Worm (Caenorhabditis elegans) whole organism, L3 larva: ENCODE results near the gene F11C7.2.

Experiments used
- R02D3.7 ChIP-seq: fragments of 150-350 bp; optimal IDR thresholded peaks from 2 replicates; lab custom pipeline; 2014; ENCODE audit warnings: missing biosample characterization, missing genetic modification characterization
- aly-2 ChIP-seq: fragments of 150-350 bp; optimal IDR thresholded peaks from 2 replicates; lab custom pipeline; 2014; ENCODE audit warnings: missing biosample characterization, missing genetic modification characterization
- ama-1 ChIP-seq: fragments of 150-350 bp; optimal IDR thresholded peaks from 2 replicates; lab custom pipeline; 2018
- ceh-28 ChIP-seq: fragments of 150-350 bp; optimal IDR thresholded peaks from 2 replicates; lab custom pipeline; 2014; ENCODE audit warnings: missing biosample characterization, missing genetic modification reagents, missing genetic modification characterization
- ceh-9 ChIP-seq: sonication (generic microtip); optimal IDR thresholded peaks from 2 replicates; lab custom pipeline; 2018; ENCODE audit warnings: missing biosample characterization, missing genetic modification characterization
- egl-27 ChIP-seq: sonication (generic microtip); optimal IDR thresholded peaks from 4 replicates; lab custom pipeline; 2017; ENCODE audit warnings: missing biosample characterization, missing genetic modification reagents, missing genetic modification characterization
- egl-5 ChIP-seq: fragments of 150-350 bp; optimal IDR thresholded peaks from 2 replicates; lab custom pipeline; 2017; ENCODE audit warnings: missing biosample characterization, missing genetic modification reagents, missing genetic modification characterization, inconsistent platforms
- elt-1 ChIP-seq: fragments of 150-350 bp; optimal IDR thresholded peaks from 2 replicates; lab custom pipeline; 2014; ENCODE audit warnings: missing biosample characterization, missing genetic modification characterization
- elt-2 ChIP-seq: sonication (generic microtip); optimal IDR thresholded peaks from 2 replicates; lab custom pipeline; 2016; ENCODE audit warnings: missing genetic modification reagents, mild to moderate bottlenecking, missing genetic modification characterization, missing compliant biosample characterization
- elt-3 ChIP-seq, 3 experiments: fragments of 150-350 bp in 1 of 3; sonication (generic microtip) in 2 of 3; optimal IDR thresholded peaks; 2 replicates in 2 of 3; 4 replicates in 1 of 3; lab custom pipeline; 2014 to 2017; ENCODE audit warnings: missing biosample characterization in 3 of 3, missing genetic modification characterization in 3 of 3
- eor-1 ChIP-seq, 2 experiments: fragments of 150-350 bp; optimal IDR thresholded peaks; 2 replicates each; lab custom pipeline; 2014 to 2018; ENCODE audit warnings: missing biosample characterization in 2 of 2, missing genetic modification characterization in 2 of 2
- fkh-2 ChIP-seq: fragments of 150-350 bp; optimal IDR thresholded peaks from 2 replicates; lab custom pipeline; 2014; ENCODE audit warnings: missing biosample characterization, missing genetic modification reagents, missing genetic modification characterization
- fos-1 ChIP-seq: fragments of 150-350 bp; optimal IDR thresholded peaks from 2 replicates; lab custom pipeline; 2014; ENCODE audit warnings: missing biosample characterization, missing genetic modification characterization
- hmg-11 ChIP-seq: sonication (generic microtip); optimal IDR thresholded peaks from 2 replicates; lab custom pipeline; 2016; ENCODE audit warnings: missing genetic modification characterization, missing compliant biosample characterization
- jun-1 ChIP-seq: fragments of 150-350 bp; optimal IDR thresholded peaks from 2 replicates; lab custom pipeline; 2014; ENCODE audit warnings: missing biosample characterization, missing genetic modification reagents, missing genetic modification characterization
- lin-15B ChIP-seq: fragments of 150-350 bp; optimal IDR thresholded peaks from 2 replicates; lab custom pipeline; 2014; ENCODE audit warnings: missing biosample characterization, missing genetic modification characterization
- lin-39 ChIP-seq: fragments of 150-350 bp; optimal IDR thresholded peaks from 2 replicates; lab custom pipeline; 2018; ENCODE audit warnings: missing biosample characterization, missing genetic modification reagents, missing genetic modification characterization
- nfya-1 ChIP-seq: sonication (generic microtip); optimal IDR thresholded peaks from 2 replicates; lab custom pipeline; 2017; ENCODE audit warnings: missing genetic modification characterization, mild to moderate bottlenecking, missing compliant biosample characterization, antibody characterized with exemption, moderate library complexity; ENCODE audit not compliant: insufficient read depth
- nhr-12 ChIP-seq: fragments of 150-350 bp; optimal IDR thresholded peaks from 2 replicates; lab custom pipeline; 2014; ENCODE audit warnings: missing biosample characterization, missing genetic modification characterization
- nhr-23 ChIP-seq: fragments of 150-350 bp; optimal IDR thresholded peaks from 2 replicates; lab custom pipeline; 2014; ENCODE audit warnings: missing biosample characterization, missing genetic modification reagents, missing genetic modification characterization
- nhr-25 ChIP-seq: sonication (generic microtip); optimal IDR thresholded peaks from 2 replicates; lab custom pipeline; 2017; ENCODE audit warnings: missing biosample characterization, missing genetic modification characterization
- nhr-28 ChIP-seq: fragments of 150-350 bp; optimal IDR thresholded peaks from 2 replicates; lab custom pipeline; 2014; ENCODE audit warnings: missing biosample characterization, missing genetic modification characterization
- nhr-43 ChIP-seq: sonication (generic microtip); optimal IDR thresholded peaks from 2 replicates; lab custom pipeline; 2016; ENCODE audit warnings: mild to moderate bottlenecking, missing genetic modification characterization, missing compliant biosample characterization; ENCODE audit not compliant: poor library complexity, severe bottlenecking
- nhr-67 ChIP-seq: fragments of 150-350 bp; optimal IDR thresholded peaks from 2 replicates; lab custom pipeline; 2014; ENCODE audit warnings: missing biosample characterization, missing genetic modification characterization
- nhr-76 ChIP-seq: fragments of 150-350 bp; sonication (generic microtip); optimal IDR thresholded peaks from 5 replicates; lab custom pipeline; 2014; ENCODE audit warnings: missing biosample characterization, missing genetic modification characterization
- nhr-77 ChIP-seq: fragments of 150-350 bp; optimal IDR thresholded peaks from 2 replicates; lab custom pipeline; 2014; ENCODE audit warnings: missing biosample characterization, missing genetic modification characterization
- pha-4 ChIP-seq: fragments of 150-350 bp; optimal IDR thresholded peaks from 2 replicates; lab custom pipeline; 2014; ENCODE audit warnings: missing biosample characterization, missing genetic modification reagents, missing genetic modification characterization
- sea-2 ChIP-seq: fragments of 150-350 bp; sonication (generic microtip); optimal IDR thresholded peaks from 4 replicates; lab custom pipeline; 2014; ENCODE audit warnings: missing biosample characterization, missing genetic modification reagents, missing genetic modification characterization
- skn-1 ChIP-seq: fragments of 150-350 bp; optimal IDR thresholded peaks from 2 replicates; lab custom pipeline; 2014; ENCODE audit warnings: missing biosample characterization, missing genetic modification characterization
- snpc-4 ChIP-seq: fragments of 150-350 bp; optimal IDR thresholded peaks from 2 replicates; lab custom pipeline; 2014; ENCODE audit warnings: missing biosample characterization, missing genetic modification characterization
- unc-39 ChIP-seq: sonication (generic microtip); optimal IDR thresholded peaks from 4 replicates; lab custom pipeline; 2017; ENCODE audit warnings: missing biosample characterization, missing genetic modification characterization
- unc-62 ChIP-seq: fragments of 150-350 bp; sonication (generic microtip); optimal IDR thresholded peaks from 4 replicates; lab custom pipeline; 2014; ENCODE audit warnings: missing biosample characterization, missing genetic modification reagents, missing genetic modification characterization
- zag-1 ChIP-seq: fragments of 150-350 bp; optimal IDR thresholded peaks from 2 replicates; lab custom pipeline; 2014; ENCODE audit warnings: missing biosample characterization, missing genetic modification characterization
- ztf-11 ChIP-seq: fragments of 150-350 bp; optimal IDR thresholded peaks from 2 replicates; lab custom pipeline; 2014; ENCODE audit warnings: missing biosample characterization, missing genetic modification characterization

F11C7.2 gene

ce11 chrX:17423894-17424594, 27.4 kb downstream of the F11C7.2 start (continued):
- TF ChIP-seq nhr-67 (no peak), nhr-76 (no peak)

DNA sequence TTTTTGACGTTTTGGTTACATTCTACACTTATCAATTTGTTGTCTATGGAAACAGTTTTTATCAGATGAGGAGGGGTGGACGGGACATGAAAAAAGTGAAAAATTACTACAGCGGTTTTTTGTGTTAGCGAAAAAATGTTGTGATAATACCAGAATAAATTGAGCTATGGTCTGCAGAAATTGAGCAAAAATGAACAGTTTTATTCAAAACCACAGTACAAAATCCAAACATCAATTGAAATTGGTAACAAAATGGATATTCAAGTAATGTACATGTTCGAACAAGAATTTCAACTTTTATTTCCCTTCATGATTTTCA, 27.9 kb downstream of the F11C7.2 start:
- TF ChIP-seq nhr-67 (no peak), elt-2 (tag; lab: Kevin White, UChicago) (no peak)

- TF ChIP-seq nhr-28 (tag; lab: Kevin White, UChicago) = no peak
Measured at ce11 chrX:17426712-17427111, 30.1 kb downstream of the F11C7.2 start.

DNA sequence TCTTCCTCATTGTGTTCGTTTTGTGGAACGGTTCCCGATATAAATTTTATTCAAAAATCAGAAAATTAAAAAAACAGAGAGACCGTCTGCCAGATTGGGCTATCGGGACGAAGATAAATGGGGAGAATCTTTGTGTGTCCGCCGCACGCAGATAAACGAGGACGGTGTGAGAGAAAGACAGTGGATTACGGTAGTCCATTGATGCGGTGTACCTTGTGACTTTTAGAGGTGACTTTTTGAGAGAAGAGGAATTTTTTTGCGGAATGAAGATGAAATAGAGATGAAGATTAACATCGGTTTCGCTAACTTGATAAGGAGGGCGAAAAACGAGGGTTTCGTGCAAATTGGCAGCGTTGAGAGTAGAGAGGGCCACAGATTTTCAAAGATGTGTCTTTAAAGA, 31.2 kb downstream of the F11C7.2 start:
- TF ChIP-seq nhr-28 (tag; lab: Kevin White, UChicago) = no peak
- TF ChIP-seq aly-2 (tag; lab: Kevin White, UChicago) = no peak
- TF ChIP-seq ama-1 = no peak
- TF ChIP-seq nhr-77 (tag; lab: Kevin White, UChicago) = no peak
- TF ChIP-seq unc-62 (GFP tag; lab: Kevin White, UChicago) = peak; percentile 55
- peak; percentile 52 for TF ChIP-seq nhr-43 (tag; lab: Kevin White, UChicago)
- no peak for TF ChIP-seq R02D3.7
- TF ChIP-seq elt-3 (tag; optimal IDR thresholded peaks at IDR 0.05; lab: Kevin White, UChicago) = peak in 1 of 3 experiments; percentile 25
- TF ChIP-seq ztf-11 (tag; lab: Kevin White, UChicago) = no peak
- TF ChIP-seq lin-15B (tag; lab: Kevin White, UChicago) = no peak
- peak; percentile 60 for TF ChIP-seq nhr-25 (tag; lab: Kevin White, UChicago)
- no peak for TF ChIP-seq nhr-67
- TF ChIP-seq ceh-9 (tag; lab: Kevin White, UChicago) = no peak
- TF ChIP-seq jun-1 (tag; lab: Kevin White, UChicago) = no peak
- TF ChIP-seq eor-1 (tag; optimal IDR thresholded peaks at IDR 0.05; lab: Kevin White, UChicago) = no peak
- peak; percentile 25 for TF ChIP-seq nfya-1
- no peak for TF ChIP-seq unc-39 (tag; lab: Kevin White, UChicago)
- peak; percentile 94 for TF ChIP-seq elt-1 (tag; lab: Kevin White, UChicago)
- no peak for TF ChIP-seq fos-1
- TF ChIP-seq nhr-23 (tag; lab: Kevin White, UChicago) = peak; percentile 76
- TF ChIP-seq ceh-28 (tag; lab: Kevin White, UChicago) = no peak

- TF ChIP-seq egl-5 (tag; lab: Kevin White, UChicago) = peak; percentile 91
- TF ChIP-seq zag-1 (tag; lab: Kevin White, UChicago) = no peak
Measured at ce11 chrX:17428803-17429202, 32.2 kb downstream of the F11C7.2 start, which contains the start of gene pbo-6. Gene pbo-6, plus strand, starts transcription at chrX:17429042.

DNA sequence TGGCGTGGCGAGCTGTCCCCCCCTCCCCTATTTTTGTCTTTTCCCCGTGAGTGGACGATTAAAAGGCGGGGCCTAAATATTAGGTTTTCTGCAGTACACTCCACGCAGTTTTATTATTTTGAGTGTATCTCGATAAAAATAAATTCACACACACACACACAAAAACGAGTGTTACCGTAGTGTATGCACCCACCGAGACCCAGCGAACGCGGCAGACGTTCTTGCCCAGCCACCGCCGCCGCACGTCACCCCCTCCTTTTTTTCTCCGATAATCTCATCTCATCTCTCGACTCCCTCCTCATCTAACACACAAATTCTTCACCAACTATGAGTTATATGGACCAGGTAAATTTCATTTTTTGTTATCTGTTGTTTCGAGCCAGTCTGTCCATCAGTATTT, 37.6 kb downstream of the F11C7.2 start, which contains the start of gene fubl-3:
Gene fubl-3 (plus strand): TSS at position 212 of the 400 bp plus-strand sequence.
- TF ChIP-seq egl-27 (no peak), skn-1 (tag; lab: Kevin White, UChicago) (peak; percentile 11), sea-2 (GFP tag; lab: Kevin White, UChicago) (no peak), fkh-2 (no peak), fos-1 (no peak), elt-2 (tag; lab: Kevin White, UChicago) (peak; percentile 27), zag-1 (tag; lab: Kevin White, UChicago) (no peak), snpc-4 (tag; lab: Kevin White, UChicago) (peak; percentile 72), lin-39 (tag; lab: Kevin White, UChicago) (peak; percentile 55), nhr-67 (no peak), hmg-11 (tag; lab: Kevin White, UChicago) (no peak), lin-15B (tag; lab: Kevin White, UChicago) (peak; percentile 27), nhr-12 (no peak), nhr-28 (tag; lab: Kevin White, UChicago) (no peak), nhr-23 (tag; lab: Kevin White, UChicago) (peak; percentile 14), pha-4 (tag; lab: Kevin White, UChicago) (peak; percentile 23), nhr-25 (tag; lab: Kevin White, UChicago) (peak; percentile 7), elt-1 (tag; lab: Kevin White, UChicago) (peak; percentile 1), nfya-1 (peak; percentile 82), elt-3 (tag; optimal IDR thresholded peaks at IDR 0.05; lab: Kevin White, UChicago) (no peak)
